Worm (Caenorhabditis elegans) whole organism, L4/young adult: ENCODE measurements around the gene hrg-1.

Source experiments
- W03F9.2 ChIP-seq: fragments of 150-350 bp; optimal IDR thresholded peaks from 2 replicates; lab custom pipeline; 2014; ENCODE audit warnings: missing biosample characterization, missing genetic modification characterization
- dao-5 ChIP-seq: sonication (generic microtip); optimal IDR thresholded peaks from 2 replicates; lab custom pipeline; 2016; ENCODE audit warnings: missing genotype, missing genetic modification characterization, moderate library complexity, missing compliant biosample characterization
- him-1 ChIP-seq: sonication (generic microtip); optimal IDR thresholded peaks from 2 replicates; lab custom pipeline; 2016; ENCODE audit warnings: missing genotype, missing genetic modification reagents, missing genetic modification characterization, missing compliant biosample characterization

The hrg-1 gene

DNA sequence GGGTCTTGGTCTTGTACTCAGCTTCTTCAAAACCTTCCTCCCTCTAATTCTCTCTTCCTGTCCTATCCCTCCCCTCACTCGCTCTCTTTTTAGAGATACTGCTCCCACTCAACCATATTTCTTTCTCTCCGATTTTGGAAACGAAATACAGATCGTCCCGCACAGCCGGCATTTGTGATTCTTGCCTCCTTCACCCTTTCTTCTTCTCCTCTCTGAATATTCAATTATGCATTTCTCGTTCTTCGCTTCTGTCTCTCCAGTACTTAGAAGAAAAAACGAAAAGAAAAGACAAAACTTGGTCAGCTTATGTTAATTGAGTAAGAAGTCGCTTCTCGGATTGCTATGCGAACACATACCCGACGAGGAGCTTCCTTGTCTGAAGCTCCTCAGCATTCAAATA is 25.1 kb downstream of the hrg-1 start:
- TF ChIP-seq dao-5 (tag; lab: Kevin White, UChicago), result no peak
- no peak for TF ChIP-seq him-1 (tag; lab: Kevin White, UChicago)
- no peak for TF ChIP-seq W03F9.2 (tag; lab: Kevin White, UChicago)

DNA sequence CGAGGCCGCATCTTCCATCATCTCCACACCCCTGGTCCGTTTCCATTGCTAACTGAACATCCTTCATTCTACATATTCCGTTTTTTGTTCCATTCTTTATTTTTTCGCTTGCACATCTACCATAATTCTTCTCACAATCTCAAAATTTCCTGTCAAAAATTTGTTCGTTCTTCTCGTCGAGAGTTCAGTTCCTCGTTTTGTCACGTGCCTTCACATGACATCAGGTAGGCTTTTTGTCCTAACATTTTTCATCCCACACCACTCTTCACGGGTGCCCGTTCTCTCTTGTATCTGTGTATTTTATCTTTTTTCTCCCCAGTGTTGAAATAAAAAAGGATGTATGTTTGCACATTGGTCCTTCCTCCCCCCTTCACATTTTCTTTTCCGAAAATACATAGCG is 25.5 kb downstream of the hrg-1 start:
- TF ChIP-seq dao-5 (tag; lab: Kevin White, UChicago) (no peak), him-1 (tag; lab: Kevin White, UChicago) (no peak), W03F9.2 (tag; lab: Kevin White, UChicago) (no peak)

DNA sequence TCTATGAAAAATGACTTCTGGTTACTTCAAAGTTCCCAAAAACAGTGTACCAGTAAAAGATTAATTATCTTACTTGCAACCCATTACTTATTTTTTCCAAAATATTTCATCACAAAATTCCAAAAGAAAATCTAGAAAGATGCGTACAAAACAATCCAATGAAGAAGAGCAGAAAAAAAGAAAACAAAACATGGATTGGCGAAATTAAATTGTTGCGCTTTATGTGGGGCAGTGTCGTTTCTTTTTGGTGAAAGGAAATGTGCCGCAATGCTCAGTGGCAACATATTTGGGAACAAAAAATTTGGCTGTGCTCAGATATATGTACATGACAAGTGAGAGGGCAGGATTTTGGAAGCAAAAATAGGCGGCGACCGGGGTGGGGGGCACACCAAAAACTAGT is 27.4 kb downstream of the hrg-1 start:
- no peak for TF ChIP-seq W03F9.2 (tag; lab: Kevin White, UChicago)
- no peak for TF ChIP-seq dao-5 (tag; lab: Kevin White, UChicago)
- TF ChIP-seq him-1 (tag; lab: Kevin White, UChicago), result no peak

DNA sequence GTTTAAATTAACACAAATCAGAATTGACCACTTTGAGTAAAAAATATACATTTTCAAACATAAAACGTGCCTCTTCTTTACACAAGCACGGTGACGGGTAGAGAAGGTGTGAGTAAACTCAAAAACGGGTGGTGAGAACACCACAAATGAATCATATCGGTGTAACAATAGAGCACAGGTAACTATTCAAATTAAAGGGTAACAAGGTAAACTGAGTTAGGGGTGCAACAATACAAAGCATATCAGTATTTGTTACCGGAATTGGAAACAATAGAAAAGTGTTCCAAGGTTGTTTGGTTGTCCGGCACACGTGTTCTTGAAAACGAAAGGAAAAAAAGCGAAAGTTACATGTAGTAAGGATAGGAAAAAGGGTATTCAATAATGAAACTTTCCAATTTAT is 33.7 kb downstream of the hrg-1 start:
- TF ChIP-seq him-1 (tag; lab: Kevin White, UChicago) (no peak), dao-5 (tag; lab: Kevin White, UChicago) (no peak), W03F9.2 (tag; lab: Kevin White, UChicago) (no peak)

DNA sequence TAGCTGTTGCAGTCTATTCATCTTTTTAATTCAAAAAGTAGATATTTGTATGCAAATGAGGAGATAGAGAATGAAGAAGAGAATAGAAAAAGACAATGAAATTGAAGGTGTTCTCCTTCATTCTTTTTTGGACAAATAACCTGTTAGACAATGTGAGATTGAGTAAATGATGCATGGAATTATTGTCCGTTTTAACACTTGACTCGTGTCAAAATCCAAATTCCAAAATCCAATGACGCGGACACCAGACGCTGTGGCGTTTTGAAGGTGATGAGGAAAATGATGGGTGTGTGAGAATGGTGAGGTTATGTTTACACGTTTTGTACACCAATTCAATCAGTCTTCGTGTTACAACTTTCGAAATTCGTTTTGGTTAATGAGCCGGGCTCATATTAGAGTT is 36.9 kb downstream of the hrg-1 start:
- TF ChIP-seq W03F9.2 (tag; lab: Kevin White, UChicago) (no peak), him-1 (tag; lab: Kevin White, UChicago) (no peak), dao-5 (tag; lab: Kevin White, UChicago) (no peak)

DNA sequence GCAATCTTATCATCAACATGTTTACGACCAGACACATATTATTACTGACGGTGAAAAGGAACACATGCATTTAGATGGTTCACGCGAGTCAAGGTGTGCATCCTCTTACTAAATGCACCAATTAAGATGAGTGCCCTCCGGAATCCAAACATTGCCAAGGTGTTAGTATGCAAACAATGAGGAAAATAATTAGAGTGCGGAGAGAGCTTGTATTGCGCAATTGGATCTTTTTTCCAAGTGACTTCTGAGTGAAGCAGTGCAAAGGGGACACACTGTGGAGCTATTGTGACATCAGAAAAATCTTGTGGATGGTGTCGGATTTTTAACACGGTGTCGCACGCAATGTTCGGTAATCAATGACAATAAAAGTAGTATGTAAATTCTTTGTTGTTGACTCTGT is 38.8 kb downstream of the hrg-1 start:
- no peak for TF ChIP-seq him-1 (tag; lab: Kevin White, UChicago)
- TF ChIP-seq W03F9.2 (tag; lab: Kevin White, UChicago), result no peak
- TF ChIP-seq dao-5 (tag; lab: Kevin White, UChicago), result no peak

DNA sequence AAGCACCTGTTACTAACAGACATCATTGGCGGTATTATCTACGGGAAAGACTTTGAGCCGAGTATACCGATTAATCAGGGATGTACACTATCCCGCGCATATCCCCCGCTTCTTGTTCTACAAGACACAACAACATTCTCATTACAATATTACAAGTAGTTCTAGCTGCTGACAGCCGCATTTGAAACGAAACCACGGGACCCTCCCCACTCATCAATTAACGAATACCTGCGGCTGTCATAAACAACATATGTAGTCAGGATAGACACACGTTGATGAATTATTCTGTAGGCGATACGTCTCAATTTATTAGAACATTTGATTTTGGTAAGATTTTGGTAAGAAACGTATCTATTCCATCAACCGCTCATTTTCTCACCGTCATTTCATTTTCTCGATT is 39.3 kb downstream of the hrg-1 start:
- TF ChIP-seq dao-5 (tag; lab: Kevin White, UChicago) (no peak), him-1 (tag; lab: Kevin White, UChicago) (no peak), W03F9.2 (tag; lab: Kevin White, UChicago) (no peak)

DNA sequence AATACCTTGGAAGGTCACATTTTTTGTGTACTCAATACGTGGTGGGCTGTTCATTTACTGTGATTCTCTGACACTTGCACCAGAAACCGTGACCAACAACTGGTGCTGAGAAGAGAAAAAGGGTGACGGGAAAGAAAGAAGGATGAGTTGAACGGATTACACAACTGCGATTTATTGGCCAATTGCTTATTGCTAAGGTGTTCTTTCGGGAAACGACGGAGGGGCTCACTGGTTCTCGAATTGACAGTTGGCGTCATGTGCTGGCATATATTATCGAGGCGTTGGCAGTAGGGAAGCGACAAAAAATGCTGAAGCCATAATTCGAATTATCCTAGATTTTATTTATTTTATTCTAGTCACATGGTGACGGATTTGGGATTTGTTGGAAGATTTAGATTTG is 41.9 kb downstream of the hrg-1 start:
- TF ChIP-seq him-1 (tag; lab: Kevin White, UChicago) (no peak), W03F9.2 (tag; lab: Kevin White, UChicago) (no peak), dao-5 (tag; lab: Kevin White, UChicago) (no peak)

DNA sequence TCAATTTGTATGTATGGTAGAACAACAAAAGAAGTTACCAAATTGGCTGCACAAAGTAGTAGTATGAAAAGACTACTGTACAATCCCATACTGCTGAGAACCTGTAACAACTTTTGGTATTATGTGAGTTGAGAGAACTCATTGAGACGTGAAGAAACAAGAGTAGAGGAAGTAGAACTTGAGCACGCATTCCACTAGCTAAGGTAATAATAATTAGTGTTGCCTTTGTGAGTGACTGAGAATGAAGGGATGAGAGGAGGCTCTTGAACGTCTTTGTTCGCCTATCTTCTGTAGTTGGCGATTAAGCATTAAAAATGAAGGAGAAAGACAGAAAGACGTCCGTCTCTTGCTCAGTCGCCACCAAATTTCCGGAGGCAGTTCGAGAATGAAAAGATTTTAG is 42.5 kb downstream of the hrg-1 start, which contains the start of gene C16B8.4:
Gene C16B8.4 (minus strand): TSS at position 101 of the 400 bp plus-strand sequence.
- TF ChIP-seq W03F9.2 (tag; lab: Kevin White, UChicago), result no peak

DNA sequence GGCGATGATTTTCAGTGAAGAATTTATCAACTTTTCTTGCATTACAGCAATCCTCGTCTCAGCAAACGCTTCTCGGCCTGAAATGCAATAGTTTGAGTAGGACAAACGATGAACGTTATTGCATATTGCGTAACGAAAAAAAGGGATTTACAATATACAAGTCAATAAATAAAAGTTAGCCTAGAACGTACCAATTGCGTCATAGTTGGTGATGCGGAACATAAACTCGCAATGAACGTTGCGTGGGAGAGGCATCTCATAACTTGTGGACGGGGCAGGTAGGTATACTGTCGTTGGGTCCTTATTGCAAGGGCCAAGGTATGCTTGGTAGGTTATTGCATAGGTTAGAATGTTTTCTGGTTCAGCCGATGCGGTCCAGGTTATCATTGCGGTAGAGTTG is 45.2 kb downstream of the hrg-1 start:
- no peak for TF ChIP-seq him-1 (tag; lab: Kevin White, UChicago)
- no peak for TF ChIP-seq W03F9.2 (tag; lab: Kevin White, UChicago)

DNA sequence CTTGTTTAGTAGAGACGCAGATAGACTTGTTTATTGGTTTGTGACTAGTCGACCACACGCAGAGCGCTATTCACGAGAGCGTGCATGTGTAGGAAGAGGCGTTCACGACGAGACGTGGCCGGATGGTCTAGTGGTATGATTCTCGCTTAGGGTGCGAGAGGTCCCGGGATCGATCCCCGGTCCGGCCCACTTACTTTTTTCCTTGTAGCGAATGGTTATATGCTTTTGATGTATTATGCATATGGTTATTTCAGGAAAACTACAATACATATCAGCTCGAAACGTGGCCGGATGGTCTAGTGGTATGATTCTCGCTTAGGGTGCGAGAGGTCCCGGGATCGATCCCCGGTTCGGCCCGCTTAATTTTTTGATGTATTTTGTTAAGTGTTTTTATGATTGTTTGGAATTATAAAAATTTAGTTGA is 46.0 kb downstream of the hrg-1 start:
- TF ChIP-seq dao-5 (tag; lab: Kevin White, UChicago) (peak; percentile 69), W03F9.2 (tag; lab: Kevin White, UChicago) (no peak), him-1 (tag; lab: Kevin White, UChicago) (peak; percentile 65)

DNA sequence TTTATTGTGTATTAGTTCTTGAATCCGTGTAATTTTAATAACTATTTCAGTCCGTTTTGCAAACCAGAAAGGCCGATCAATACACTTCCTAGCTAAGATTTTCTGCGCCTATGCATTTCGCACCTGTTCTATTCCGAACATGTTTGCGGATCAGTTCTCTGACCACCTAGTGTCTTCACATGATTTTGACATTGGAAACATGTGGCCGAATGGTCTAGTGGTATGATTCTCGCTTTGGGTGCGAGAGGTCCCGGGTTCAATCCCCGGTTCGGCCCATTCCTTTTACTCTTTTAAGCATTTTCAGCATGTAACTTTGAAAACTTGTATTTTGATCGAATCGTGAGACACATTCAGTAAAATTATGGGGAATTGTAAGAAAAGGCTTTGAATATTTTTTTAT is 46.7 kb downstream of the hrg-1 start:
- no peak for TF ChIP-seq W03F9.2 (tag; lab: Kevin White, UChicago)

DNA sequence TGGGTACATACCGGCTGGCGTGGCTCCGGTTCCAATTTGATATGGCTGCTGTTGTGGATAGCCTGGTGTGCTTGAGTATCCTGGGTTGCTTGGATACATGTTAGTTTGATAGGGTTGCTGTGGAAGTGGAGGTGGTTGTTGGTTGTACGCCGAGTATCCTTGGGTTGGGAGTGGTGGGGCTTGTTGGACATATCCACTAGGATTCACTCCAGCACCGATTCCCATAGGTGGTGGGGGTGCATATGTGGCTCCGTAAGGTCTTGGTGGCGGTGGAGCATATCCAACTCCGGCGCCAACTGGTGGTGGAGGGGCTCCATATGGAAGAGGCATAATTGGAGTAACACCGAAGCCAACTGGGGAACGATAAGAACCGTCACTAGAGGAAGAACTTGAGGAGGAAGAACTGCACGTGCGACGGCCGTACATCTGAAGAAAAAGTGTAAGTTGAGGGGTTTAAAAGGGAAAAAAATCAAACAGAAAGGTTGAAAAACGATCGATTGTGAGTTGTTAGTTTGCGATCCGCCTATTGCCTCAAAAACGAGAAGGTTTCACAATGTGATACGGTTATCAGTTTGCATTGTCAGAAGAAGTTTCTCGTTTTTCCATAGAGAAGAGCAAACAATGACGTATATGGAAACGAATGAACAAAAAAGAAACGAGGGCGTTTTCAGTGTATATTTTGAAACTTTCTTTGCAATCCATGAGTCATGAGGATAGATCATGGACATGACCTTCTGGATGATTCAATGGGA is 47.6 kb downstream of the hrg-1 start, which contains the start of gene C16B8.3:
Gene C16B8.3 (minus strand): TSS at position 426 of the 752 bp plus-strand sequence.
- TF ChIP-seq him-1 (tag; lab: Kevin White, UChicago) (no peak), W03F9.2 (tag; lab: Kevin White, UChicago) (peak; percentile 2), dao-5 (tag; lab: Kevin White, UChicago) (no peak)

DNA sequence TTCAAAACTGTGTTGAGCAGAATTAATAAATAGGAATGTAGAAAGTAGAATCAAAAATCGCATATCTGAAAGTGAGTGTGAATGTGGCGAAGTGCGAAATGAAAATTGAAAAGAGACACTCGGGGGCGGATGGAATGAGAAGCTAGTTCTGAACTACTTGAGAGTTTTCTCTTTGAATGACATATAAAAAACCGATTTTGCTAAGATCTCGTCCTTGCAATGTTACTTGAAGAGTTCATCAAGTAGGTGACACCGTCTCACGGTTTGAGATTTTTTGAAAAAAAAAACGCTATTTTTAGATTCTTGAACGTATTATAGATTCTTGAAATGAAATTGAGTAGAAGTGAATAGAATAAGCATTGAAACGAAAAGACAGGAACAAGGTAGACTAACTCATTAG is 49.7 kb downstream of the hrg-1 start, which contains the start of gene C16B8.2:
Gene C16B8.2 (minus strand): TSS at position 101 of the 400 bp plus-strand sequence.
- no peak for TF ChIP-seq dao-5 (tag; lab: Kevin White, UChicago)
- TF ChIP-seq him-1 (tag; lab: Kevin White, UChicago), result no peak
- no peak for TF ChIP-seq W03F9.2 (tag; lab: Kevin White, UChicago)
